Worm (Caenorhabditis elegans) whole organism, mixed stage, embryonic: Measurements from ENCODE around the gene nhr-92.
A peak's percentile ranks its signal among the peaks of the same experiment; 100 is the strongest.

Source experiments
- M03D4.4 ChIP-seq: sonication (generic microtip); optimal IDR thresholded peaks from 2 replicates; lab custom pipeline; 2017; ENCODE audit warnings: mild to moderate bottlenecking, missing genetic modification characterization, missing compliant biosample characterization
- ceh-39 ChIP-seq: fragments of 150-350 bp; optimal IDR thresholded peaks from 2 replicates; lab custom pipeline; 2014; ENCODE audit warnings: missing biosample characterization, missing genetic modification characterization
- ceh-43 ChIP-seq: fragments of 200-800 bp; sonication (Bioruptor generic); optimal IDR thresholded peaks from 2 replicates; lab custom pipeline; 2018; ENCODE audit warnings: mild to moderate bottlenecking, missing genetic modification characterization, moderate library complexity, missing compliant biosample characterization
- ceh-83 ChIP-seq: fragments of 200-800 bp; sonication (Bioruptor generic); optimal IDR thresholded peaks from 2 replicates; lab custom pipeline; 2018; ENCODE audit warnings: mild to moderate bottlenecking, missing genetic modification characterization, missing compliant biosample characterization
- ces-1 ChIP-seq: fragments of 150-350 bp; optimal IDR thresholded peaks from 2 replicates; lab custom pipeline; 2014; ENCODE audit warnings: missing biosample characterization, missing genetic modification reagents, missing genetic modification characterization
- cnd-1 ChIP-seq: fragments of 200-800 bp; sonication (Bioruptor generic); optimal IDR thresholded peaks from 2 replicates; lab custom pipeline; 2018; ENCODE audit warnings: mild to moderate bottlenecking, missing genetic modification characterization, missing compliant biosample characterization
- drap-1 ChIP-seq: fragments of 200-800 bp; sonication (Bioruptor generic); optimal IDR thresholded peaks from 3 replicates; lab custom pipeline; 2018; ENCODE audit warnings: mild to moderate bottlenecking, missing genetic modification characterization, missing compliant biosample characterization
- elt-3 ChIP-seq: fragments of 150-350 bp; optimal IDR thresholded peaks from 2 replicates; lab custom pipeline; 2014; ENCODE audit warnings: missing biosample characterization, missing genetic modification characterization
- flh-1 ChIP-seq: fragments of 200-800 bp; sonication (Bioruptor generic); optimal IDR thresholded peaks from 2 replicates; lab custom pipeline; 2018; ENCODE audit warnings: mild to moderate bottlenecking, missing genetic modification characterization, moderate library complexity, missing compliant biosample characterization
- ham-2 ChIP-seq: fragments of 200-800 bp; sonication (Bioruptor generic); optimal IDR thresholded peaks from 2 replicates; lab custom pipeline; 2018; ENCODE audit warnings: mild to moderate bottlenecking, missing genetic modification characterization, missing compliant biosample characterization
- lin-13 ChIP-seq: fragments of 150-350 bp; optimal IDR thresholded peaks from 2 replicates; lab custom pipeline; 2014; ENCODE audit warnings: missing biosample characterization, missing genetic modification characterization
- lin-32 ChIP-seq: fragments of 200-800 bp; sonication (Bioruptor generic); optimal IDR thresholded peaks from 2 replicates; lab custom pipeline; 2018; ENCODE audit warnings: mild to moderate bottlenecking, missing genetic modification characterization, missing compliant biosample characterization
- lsy-2 ChIP-seq: fragments of 150-350 bp; optimal IDR thresholded peaks from 2 replicates; lab custom pipeline; 2014; ENCODE audit warnings: missing biosample characterization, missing genetic modification characterization
- mab-5 ChIP-seq: fragments of 150-350 bp; optimal IDR thresholded peaks from 2 replicates; lab custom pipeline; 2014; ENCODE audit warnings: missing biosample characterization, missing genetic modification characterization
- mls-2 ChIP-seq: sonication (generic microtip); optimal IDR thresholded peaks from 2 replicates; lab custom pipeline; 2016; ENCODE audit warnings: mild to moderate bottlenecking, missing genetic modification characterization, moderate library complexity, missing compliant biosample characterization
- nhr-12 ChIP-seq: fragments of 150-350 bp; optimal IDR thresholded peaks from 2 replicates; lab custom pipeline; 2014; ENCODE audit warnings: missing biosample characterization, missing genetic modification characterization
- nhr-2 ChIP-seq: fragments of 150-350 bp; optimal IDR thresholded peaks from 2 replicates; lab custom pipeline; 2014; ENCODE audit warnings: missing biosample characterization, missing genetic modification characterization
- nhr-237 ChIP-seq: fragments of 150-350 bp; optimal IDR thresholded peaks from 2 replicates; lab custom pipeline; 2014; ENCODE audit warnings: missing biosample characterization, missing genetic modification characterization
- nhr-28 ChIP-seq: fragments of 150-350 bp; optimal IDR thresholded peaks from 2 replicates; lab custom pipeline; 2014; ENCODE audit warnings: missing biosample characterization, missing genetic modification characterization
- nhr-76 ChIP-seq: sonication (generic microtip); optimal IDR thresholded peaks from 2 replicates; lab custom pipeline; 2017; ENCODE audit warnings: missing biosample characterization, missing genetic modification characterization
- pha-4 ChIP-seq: fragments of 150-350 bp; optimal IDR thresholded peaks from 2 replicates; lab custom pipeline; 2018; ENCODE audit warnings: missing biosample characterization, missing genetic modification reagents, missing genetic modification characterization
- sem-2 ChIP-seq: fragments of 200-800 bp; sonication (Bioruptor generic); optimal IDR thresholded peaks from 2 replicates; lab custom pipeline; 2018; ENCODE audit warnings: mild to moderate bottlenecking, missing genetic modification characterization, missing compliant biosample characterization
- snpc-4 ChIP-seq: fragments of 150-350 bp; optimal IDR thresholded peaks from 2 replicates; lab custom pipeline; 2014; ENCODE audit warnings: missing biosample characterization, missing genetic modification characterization
- sptf-1 ChIP-seq: sonication (generic microtip); optimal IDR thresholded peaks from 2 replicates; lab custom pipeline; 2017; ENCODE audit warnings: mild to moderate bottlenecking, missing genetic modification characterization, moderate library complexity, missing compliant biosample characterization
- tbx-8 ChIP-seq: fragments of 200-800 bp; sonication (Bioruptor generic); optimal IDR thresholded peaks from 2 replicates; lab custom pipeline; 2018; ENCODE audit warnings: mild to moderate bottlenecking, missing genetic modification characterization, moderate library complexity, missing compliant biosample characterization
- unc-120 ChIP-seq: sonication (generic microtip); optimal IDR thresholded peaks from 2 replicates; lab custom pipeline; 2017; ENCODE audit warnings: missing genetic modification characterization, missing compliant biosample characterization; ENCODE audit not compliant: poor library complexity, severe bottlenecking
- unc-39 ChIP-seq: fragments of 150-350 bp; optimal IDR thresholded peaks from 2 replicates; lab custom pipeline; 2014; ENCODE audit warnings: missing biosample characterization, missing genetic modification characterization
- unc-62 ChIP-seq: fragments of 150-350 bp; optimal IDR thresholded peaks from 2 replicates; lab custom pipeline; 2014; ENCODE audit warnings: missing biosample characterization, missing genetic modification reagents, missing genetic modification characterization
- zip-8 ChIP-seq: fragments of 150-350 bp; optimal IDR thresholded peaks from 2 replicates; lab custom pipeline; 2014; ENCODE audit warnings: missing biosample characterization, missing genetic modification characterization
- ztf-11 ChIP-seq: fragments of 150-350 bp; optimal IDR thresholded peaks from 2 replicates; lab custom pipeline; 2014; ENCODE audit warnings: missing biosample characterization, missing genetic modification characterization

nhr-92 gene

ce11 chrIV:1659045-1659741 lies 39.3 kb downstream of the nhr-92 start, which contains the start of gene rps-28 (continued):
- TF ChIP-seq ceh-43 (GFP tag; lab: Kevin White, UChicago) (peak; percentile 91), nhr-76 (tag; lab: Kevin White, UChicago) (peak; percentile 66), lin-13 (tag; lab: Kevin White, UChicago) (peak; percentile 99)

- no peak for TF ChIP-seq ceh-39 (tag; lab: Kevin White, UChicago)
- TF ChIP-seq drap-1 (GFP tag; lab: Kevin White, UChicago), result no peak
- no peak for TF ChIP-seq lin-32
- no peak for TF ChIP-seq ztf-11 (tag; lab: Kevin White, UChicago)
- no peak for TF ChIP-seq elt-3 (tag; lab: Kevin White, UChicago)
- no peak for TF ChIP-seq ces-1 (GFP tag; lab: Kevin White, UChicago)
- TF ChIP-seq sptf-1 (tag; lab: Kevin White, UChicago), result no peak
- no peak for TF ChIP-seq cnd-1 (tag; lab: Kevin White, UChicago)
- no peak for TF ChIP-seq ceh-43 (GFP tag; lab: Kevin White, UChicago)
- no peak for TF ChIP-seq mls-2 (tag; lab: Kevin White, UChicago)
- TF ChIP-seq nhr-12, result no peak
These were observed 40.1 kb downstream of the nhr-92 start, which contains the start of gene Y41D4B.4 for ce11 chrIV:1659978-1660377. Gene Y41D4B.4, plus strand, starts transcription at chrIV:1660110.

ce11 chrIV:1660735-1661134 lies 40.8 kb downstream of the nhr-92 start:
- TF ChIP-seq unc-39 (tag; lab: Kevin White, UChicago), result no peak
- TF ChIP-seq zip-8, result no peak
- no peak for TF ChIP-seq ceh-43 (GFP tag; lab: Kevin White, UChicago)
- no peak for TF ChIP-seq unc-62 (GFP tag; lab: Kevin White, UChicago)
- TF ChIP-seq snpc-4 (tag; lab: Kevin White, UChicago), result no peak
- no peak for TF ChIP-seq ceh-83 (GFP tag; lab: Kevin White, UChicago)
- TF ChIP-seq pha-4 (tag; lab: Kevin White, UChicago), result no peak
- no peak for TF ChIP-seq M03D4.4 (tag; lab: Kevin White, UChicago)
- TF ChIP-seq nhr-28 (tag; lab: Kevin White, UChicago), result no peak
- TF ChIP-seq mab-5 (tag; lab: Kevin White, UChicago), result no peak
- no peak for TF ChIP-seq cnd-1 (tag; lab: Kevin White, UChicago)
- TF ChIP-seq drap-1 (GFP tag; lab: Kevin White, UChicago), result no peak

- TF ChIP-seq ham-2 (GFP tag; lab: Kevin White, UChicago) (no peak), ceh-39 (tag; lab: Kevin White, UChicago) (no peak), unc-62 (GFP tag; lab: Kevin White, UChicago) (no peak), lin-32 (no peak), nhr-237 (tag; lab: Kevin White, UChicago) (no peak), nhr-12 (no peak), ztf-11 (tag; lab: Kevin White, UChicago) (no peak), cnd-1 (tag; lab: Kevin White, UChicago) (no peak), lsy-2 (tag; lab: Kevin White, UChicago) (no peak), M03D4.4 (tag; lab: Kevin White, UChicago) (no peak), sptf-1 (tag; lab: Kevin White, UChicago) (no peak), zip-8 (no peak), nhr-2 (tag; lab: Kevin White, UChicago) (no peak), sem-2 (GFP tag; lab: Kevin White, UChicago) (no peak), flh-1 (GFP tag; lab: Kevin White, UChicago) (no peak), ceh-83 (GFP tag; lab: Kevin White, UChicago) (no peak), unc-120 (tag; lab: Kevin White, UChicago) (no peak), pha-4 (tag; lab: Kevin White, UChicago) (no peak), tbx-8 (GFP tag; lab: Kevin White, UChicago) (no peak)
These were observed 43.0 kb downstream of the nhr-92 start for ce11 chrIV:1662872-1663271.

- no peak for TF ChIP-seq sptf-1 (tag; lab: Kevin White, UChicago)
These were observed 52.5 kb downstream of the nhr-92 start, which contains the start of gene Y41D4B.1 for ce11 chrIV:1672398-1672797. Gene Y41D4B.1, plus strand, starts transcription at chrIV:1672698.
